Worm (Caenorhabditis elegans) whole organism, early embryonic: ENCODE results near the gene Y66D12A.6.

Experiments
- B0310.2 ChIP-seq: sonication (generic microtip); optimal IDR thresholded peaks from 2 replicates; lab custom pipeline; 2016; ENCODE audit warnings: mild to moderate bottlenecking, missing genetic modification characterization, missing compliant biosample characterization
- ama-1 ChIP-seq: fragments of 150-350 bp; optimal IDR thresholded peaks from 2 replicates; lab custom pipeline; 2014
- ceh-36 ChIP-seq: sonication (generic microtip); optimal IDR thresholded peaks from 2 replicates; lab custom pipeline; 2016; ENCODE audit warnings: missing genetic modification characterization, inconsistent platforms, missing compliant biosample characterization
- ets-7 ChIP-seq: sonication (generic microtip); optimal IDR thresholded peaks from 2 replicates; lab custom pipeline; 2016; ENCODE audit warnings: missing genotype, missing genetic modification characterization, missing compliant biosample characterization
- flt-1 ChIP-seq: fragments of 200-800 bp; sonication (Bioruptor generic); IDR thresholded peaks from 2 replicates; pipeline ENCODE4 v1.3.6; 2022; ENCODE audit warnings: missing genetic modification characterization, missing compliant biosample characterization
- hmbx-1 ChIP-seq: sonication (generic microtip); optimal IDR thresholded peaks from 2 replicates; lab custom pipeline; 2016; ENCODE audit warnings: mild to moderate bottlenecking, missing genetic modification characterization, missing compliant biosample characterization
- hmg-4 ChIP-seq: fragments of 200-800 bp; sonication (Bioruptor generic); optimal IDR thresholded peaks from 2 replicates; lab custom pipeline; 2018; ENCODE audit warnings: mild to moderate bottlenecking, missing genetic modification characterization, missing compliant biosample characterization
- hnd-1 ChIP-seq: sonication (generic microtip); optimal IDR thresholded peaks from 2 replicates; lab custom pipeline; 2016; ENCODE audit warnings: missing genetic modification characterization, missing compliant biosample characterization
- pes-1 ChIP-seq: fragments of 200-800 bp; sonication (Bioruptor generic); IDR thresholded peaks from 2 replicates; pipeline ENCODE4 v1.3.6; 2022; ENCODE audit warnings: missing genetic modification reagents, missing genetic modification characterization, missing compliant biosample characterization
- scrt-1 ChIP-seq: fragments of 200-800 bp; sonication (Bioruptor generic); IDR thresholded peaks from 2 replicates; pipeline ENCODE4 v1.3.6; 2022; ENCODE audit warnings: missing genetic modification characterization, missing compliant biosample characterization
- sea-1 ChIP-seq: fragments of 200-800 bp; sonication (Bioruptor generic); conservative IDR thresholded peaks from 2 replicates; pipeline ENCODE4 v1.3.6; 2022; ENCODE audit warnings: missing genetic modification characterization, missing compliant biosample characterization
- tbx-11 ChIP-seq: fragments of 200-800 bp; sonication (Bioruptor generic); IDR thresholded peaks from 2 replicates; pipeline ENCODE4 v1.3.6; 2022; ENCODE audit warnings: missing genetic modification characterization, missing compliant biosample characterization
- tra-4 ChIP-seq: sonication (generic microtip); optimal IDR thresholded peaks from 2 replicates; lab custom pipeline; 2017; ENCODE audit warnings: missing genetic modification characterization, missing compliant biosample characterization

ce11 chrIII:11612371-11612770 is 31.2 kb upstream of the Y66D12A.6 start, which contains the start of the genes Y66A7A.9 and Y66A7A.4:
- TF ChIP-seq ama-1 (lab: Kevin White, UChicago): no peak
- TF ChIP-seq scrt-1: no peak
- no peak for TF ChIP-seq flt-1 (GFP tag; lab: Robert Waterston, UW)
- TF ChIP-seq hmbx-1 (tag; lab: Kevin White, UChicago): no peak
- no peak for TF ChIP-seq ceh-36 (tag; lab: Kevin White, UChicago)
- TF ChIP-seq tbx-11 (GFP tag; lab: Robert Waterston, UW): no peak
- no peak for TF ChIP-seq B0310.2 (tag; lab: Kevin White, UChicago)
- TF ChIP-seq ets-7 (tag; lab: Kevin White, UChicago): no peak
- no peak for TF ChIP-seq hnd-1 (tag; lab: Kevin White, UChicago)
- no peak for TF ChIP-seq sea-1 (GFP tag; lab: Robert Waterston, UW)
- TF ChIP-seq pes-1 (GFP tag; lab: Robert Waterston, UW): no peak
- TF ChIP-seq hmg-4 (GFP tag; lab: Kevin White, UChicago): no peak
- no peak for TF ChIP-seq tra-4
